Worm (Caenorhabditis elegans): ENCODE results near the gene C39H7.4.

DNA sequence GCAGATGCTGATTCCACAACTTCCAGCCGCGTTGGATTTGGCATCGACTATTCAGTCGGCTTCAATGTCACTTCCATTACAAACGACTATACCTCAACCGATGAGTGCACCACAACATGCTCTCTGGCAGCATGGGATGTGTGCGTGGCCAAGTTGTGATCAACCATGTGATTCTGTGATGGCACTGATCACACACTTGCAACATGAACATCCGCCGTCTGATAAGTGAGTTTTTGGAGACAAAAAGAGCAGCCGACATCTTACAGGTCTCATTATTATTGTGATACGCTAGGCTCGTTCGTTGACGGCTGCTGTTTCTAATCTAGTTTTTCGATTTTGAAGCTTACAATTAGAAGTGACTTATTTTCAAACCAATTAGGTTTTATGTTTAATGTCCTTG lies 12.0 kb downstream of the C39H7.4 start:
- no peak for TF ChIP-seq ceh-45 (GFP tag; IDR thresholded peaks at IDR 0.05)
- no peak for TF ChIP-seq nhr-11 (tag; optimal IDR thresholded peaks at IDR 0.05)
- TF ChIP-seq elt-2 (tag; optimal IDR thresholded peaks at IDR 0.05): no peak
- no peak for TF ChIP-seq hlh-13 (GFP tag; optimal IDR thresholded peaks at IDR 0.05)
